Comparison of ENCODE assay signal across 1 fruit fly cellular context in genomic region chr3R:23225266-23225665, dm6.
TF ChIP-seq lines count a peak whose summit lies in the region.

No protein-coding gene starts in this region.

TF ChIP-seq in whole organism, embryonic, 481 proteins besides CTCF, POLR2A, EP300 and RAD21 (continued from another document and continues in another):
- TF ChIP-seq zfh2 (GFP tag; optimal IDR thresholded peaks at IDR 0.05; lab: Kevin White, UChicago) (peak; percentile 28), her (GFP tag; optimal IDR thresholded peaks at IDR 0.05; lab: Kevin White, UChicago) (no peak), CG8924 (tag; optimal IDR thresholded peaks at IDR 0.05; lab: Kevin White, UChicago) (no peak), ranshi (GFP tag; IDR thresholded peaks at IDR 0.05; lab: Robert Waterston, UW) (peak; percentile 28; the same call in 1 of the 2 replicates), CG15601 (tag; optimal IDR thresholded peaks at IDR 0.05; lab: Kevin White, UChicago) (peak; percentile 9), sim (GFP tag; IDR thresholded peaks at IDR 0.05; lab: Robert Waterston, UW) (no peak), CG11456 (GFP tag; IDR thresholded peaks at IDR 0.05; lab: Robert Waterston, UW) (peak; percentile 68; the same call in 2 of the 3 replicates), CG1792 (GFP tag; optimal IDR thresholded peaks at IDR 0.05; lab: Kevin White, UChicago) (peak; percentile 11), CG42726 (GFP tag; IDR thresholded peaks at IDR 0.05; lab: Robert Waterston, UW; ENCODE audit: partially characterized antibody) (no peak), cas (GFP tag; IDR thresholded peaks at IDR 0.05; lab: Robert Waterston, UW) (no peak), CG6765 (GFP tag; optimal IDR thresholded peaks at IDR 0.05; lab: Kevin White, UChicago) (peak; percentile 49), cato (GFP tag; optimal IDR thresholded peaks at IDR 0.05; lab: Kevin White, UChicago; ENCODE audit: borderline replicate concordance) (no peak), toy (GFP tag; IDR thresholded peaks at IDR 0.05; lab: Robert Waterston, UW) (no peak), CG6854 (GFP tag; optimal IDR thresholded peaks at IDR 0.05; lab: Kevin White, UChicago) (peak; percentile 32), ATbp (GFP tag; optimal IDR thresholded peaks at IDR 0.05; lab: Kevin White, UChicago) (peak; percentile 56), CG10267 (tag; optimal IDR thresholded peaks at IDR 0.05; lab: Kevin White, UChicago) (no peak), Taf1 (GFP tag; IDR thresholded peaks at IDR 0.05; lab: Robert Waterston, UW) (no peak), croc (GFP tag; conservative IDR thresholded peaks at IDR 0.05; lab: Robert Waterston, UW) (no peak), CG8089 (GFP tag; optimal IDR thresholded peaks at IDR 0.05; lab: Kevin White, UChicago) (peak; percentile 22), CG16815 (GFP tag; optimal IDR thresholded peaks at IDR 0.05; lab: Kevin White, UChicago) (no peak), CG13287 (GFP tag; IDR thresholded peaks at IDR 0.05; lab: Robert Waterston, UW; ENCODE audit: partially characterized antibody) (no peak), Lpt (GFP tag; optimal IDR thresholded peaks at IDR 0.05; lab: Kevin White, UChicago) (no peak), CG12769 (tag; optimal IDR thresholded peaks at IDR 0.05; lab: Kevin White, UChicago) (peak; percentile 72), HLH3B (GFP tag; IDR thresholded peaks at IDR 0.05; lab: Robert Waterston, UW) (peak; percentile 22; the same call in 1 of the 2 replicates), Atf3 (GFP tag; optimal IDR thresholded peaks at IDR 0.05; lab: Kevin White, UChicago) (no peak), slou (GFP tag; optimal IDR thresholded peaks at IDR 0.05; lab: Kevin White, UChicago) (no peak), Vsx1 (GFP tag; optimal IDR thresholded peaks at IDR 0.05; lab: Kevin White, UChicago) (no peak), HmgD (GFP tag; optimal IDR thresholded peaks at IDR 0.05; lab: Kevin White, UChicago) (no peak), CG15479 (GFP tag; optimal IDR thresholded peaks at IDR 0.05; lab: Kevin White, UChicago) (no peak), CG2875 (GFP tag; optimal IDR thresholded peaks at IDR 0.05; lab: Kevin White, UChicago) (no peak), rib (GFP tag; IDR thresholded peaks at IDR 0.05; lab: Robert Waterston, UW) (peak; percentile 46; the same call in 1 of the 2 replicates), Adf1 (GFP tag; IDR thresholded peaks at IDR 0.05; lab: Robert Waterston, UW) (peak; percentile 47), CG7556 (GFP tag; optimal IDR thresholded peaks at IDR 0.05; lab: Kevin White, UChicago) (peak; percentile 16), bigmax (GFP tag; optimal IDR thresholded peaks at IDR 0.05; lab: Kevin White, UChicago) (no peak), Bgb (GFP tag; IDR thresholded peaks at IDR 0.05; lab: Robert Waterston, UW; ENCODE audit: partially characterized antibody) (no peak), sens (GFP tag; lab: Kevin White, UChicago) (peak; percentile 81), unpg (GFP tag; optimal IDR thresholded peaks at IDR 0.05; lab: Kevin White, UChicago) (no peak), fd96Cb (tag; optimal IDR thresholded peaks at IDR 0.05; lab: Kevin White, UChicago) (no peak), ind (GFP tag; optimal IDR thresholded peaks at IDR 0.05; lab: Kevin White, UChicago) (no peak), CG17829 (tag; optimal IDR thresholded peaks at IDR 0.05; lab: Kevin White, UChicago) (no peak), CG13894 (tag; optimal IDR thresholded peaks at IDR 0.05; lab: Kevin White, UChicago) (peak; percentile 57), crol (GFP tag; IDR thresholded peaks at IDR 0.05; lab: Robert Waterston, UW) (no peak), tna (GFP tag; IDR thresholded peaks at IDR 0.05; lab: Robert Waterston, UW; ENCODE audit: partially characterized antibody) (no peak), br (optimal IDR thresholded peaks at IDR 0.05; lab: Kevin White, UChicago) (no peak), crc (GFP tag; optimal IDR thresholded peaks at IDR 0.05; lab: Kevin White, UChicago) (peak; percentile 14), ttk (GFP tag; IDR thresholded peaks at IDR 0.05; lab: Robert Waterston, UW) (no peak), sob (GFP tag; IDR thresholded peaks at IDR 0.05; lab: Robert Waterston, UW) (peak; percentile 64; the same call in 1 of the 2 replicates), lola (GFP tag; optimal IDR thresholded peaks at IDR 0.05; lab: Kevin White, UChicago) (no peak), Dref (GFP tag; IDR thresholded peaks at IDR 0.05; lab: Robert Waterston, UW) (no peak), CG6813 (GFP tag; optimal IDR thresholded peaks at IDR 0.05; lab: Kevin White, UChicago) (peak; percentile 63), CG2202 (tag; optimal IDR thresholded peaks at IDR 0.05; lab: Kevin White, UChicago) (no peak), CrebB (tag; optimal IDR thresholded peaks at IDR 0.05; lab: Kevin White, UChicago) (peak; percentile 18), ase (GFP tag; IDR thresholded peaks at IDR 0.05; lab: Robert Waterston, UW) (no peak), Hr78 (GFP tag; optimal IDR thresholded peaks at IDR 0.05; lab: Kevin White, UChicago) (no peak), CG9797 (GFP tag; optimal IDR thresholded peaks at IDR 0.05; lab: Kevin White, UChicago) (no peak), oc (tag; optimal IDR thresholded peaks at IDR 0.05; lab: Kevin White, UChicago) (no peak), BtbVII (GFP tag; optimal IDR thresholded peaks at IDR 0.05; lab: Kevin White, UChicago) (peak; percentile 66), gsb (GFP tag; IDR thresholded peaks at IDR 0.05; lab: Robert Waterston, UW) (no peak), bowl (GFP tag; IDR thresholded peaks at IDR 0.05; lab: Robert Waterston, UW) (no peak), MESR4 (GFP tag; optimal IDR thresholded peaks at IDR 0.05; lab: Kevin White, UChicago) (no peak), CG7745 (tag; optimal IDR thresholded peaks at IDR 0.05; lab: Kevin White, UChicago) (no peak), CG4404 (GFP tag; IDR thresholded peaks at IDR 0.05; lab: Robert Waterston, UW) (no peak), CG3838 (GFP tag; optimal IDR thresholded peaks at IDR 0.05; lab: Kevin White, UChicago) (no peak), CG4617 (GFP tag; optimal IDR thresholded peaks at IDR 0.05; lab: Kevin White, UChicago; ENCODE audit: borderline replicate concordance) (no peak), CG10274 (GFP tag; optimal IDR thresholded peaks at IDR 0.05; lab: Kevin White, UChicago) (peak; percentile 16), CG13296 (GFP tag; optimal IDR thresholded peaks at IDR 0.05; lab: Kevin White, UChicago) (peak; percentile 57), CG8290 (GFP tag; optimal IDR thresholded peaks at IDR 0.05; lab: Kevin White, UChicago) (no peak), CG8290 (tag; optimal IDR thresholded peaks at IDR 0.05; lab: Kevin White, UChicago) (peak in 1 of 2 experiments; percentile 76), CG7372 (GFP tag; IDR thresholded peaks at IDR 0.05; lab: Robert Waterston, UW) (0 out of 2 replicates have a peak, but pooled peaks have one; percentile 14), pfk (GFP tag; optimal IDR thresholded peaks at IDR 0.05; lab: Kevin White, UChicago) (peak; percentile 36), NFAT (GFP tag; IDR thresholded peaks at IDR 0.05; lab: Robert Waterston, UW) (peak; percentile 50), CG12299 (tag; optimal IDR thresholded peaks at IDR 0.05; lab: Kevin White, UChicago) (no peak), CG1647 (GFP tag; optimal IDR thresholded peaks at IDR 0.05; lab: Kevin White, UChicago) (peak; percentile 53), CG12744 (GFP tag; optimal IDR thresholded peaks at IDR 0.05; lab: Kevin White, UChicago) (peak; percentile 9), CG3407 (GFP tag; optimal IDR thresholded peaks at IDR 0.05; lab: Kevin White, UChicago) (peak; percentile 11), Fer1 (GFP tag; optimal IDR thresholded peaks at IDR 0.05; lab: Kevin White, UChicago) (peak; percentile 66), C15 (GFP tag; IDR thresholded peaks at IDR 0.05; lab: Robert Waterston, UW) (no peak), B-H1 (GFP tag; IDR thresholded peaks at IDR 0.05; lab: Robert Waterston, UW) (no peak; the same call in 2 of the 3 replicates), Blimp-1 (GFP tag; optimal IDR thresholded peaks at IDR 0.05; lab: Kevin White, UChicago) (no peak), CG10431 (GFP tag; optimal IDR thresholded peaks at IDR 0.05; lab: Kevin White, UChicago) (no peak), corto (GFP tag; optimal IDR thresholded peaks at IDR 0.05; lab: Kevin White, UChicago) (no peak), Ssrp (tag; optimal IDR thresholded peaks at IDR 0.05; lab: Kevin White, UChicago) (no peak), lov (optimal IDR thresholded peaks at IDR 0.05; lab: Kevin White, UChicago) (no peak), lov (GFP tag; IDR thresholded peaks at IDR 0.05; lab: Robert Waterston, UW) (no peak), CG11696 (GFP tag; IDR thresholded peaks at IDR 0.05; lab: Robert Waterston, UW) (peak; percentile 54; the same call in 1 of the 2 replicates), lilli (GFP tag; optimal IDR thresholded peaks at IDR 0.05; lab: Kevin White, UChicago) (peak; percentile 40), CG17385 (GFP tag; optimal IDR thresholded peaks at IDR 0.05; lab: Kevin White, UChicago) (peak; percentile 14), kah (GFP tag; optimal IDR thresholded peaks at IDR 0.05; lab: Kevin White, UChicago) (no peak), dati (GFP tag; IDR thresholded peaks at IDR 0.05; lab: Robert Waterston, UW) (no peak), schlank (tag; optimal IDR thresholded peaks at IDR 0.05; lab: Kevin White, UChicago) (peak; percentile 74), NK7.1 (GFP tag; optimal IDR thresholded peaks at IDR 0.05; lab: Kevin White, UChicago) (peak; percentile 2), vfl (GFP tag; optimal IDR thresholded peaks at IDR 0.05; lab: Kevin White, UChicago) (no peak), slbo (GFP tag; IDR thresholded peaks at IDR 0.05; lab: Robert Waterston, UW) (peak; percentile 32; the same call in 1 of the 2 replicates), ssp (GFP tag; IDR thresholded peaks at IDR 0.05; lab: Robert Waterston, UW) (no peak), CG4820 (GFP tag; optimal IDR thresholded peaks at IDR 0.05; lab: Kevin White, UChicago) (no peak), CG4854 (GFP tag; optimal IDR thresholded peaks at IDR 0.05; lab: Kevin White, UChicago) (no peak), MBD-R2 (GFP tag; IDR thresholded peaks at IDR 0.05; lab: Robert Waterston, UW) (no peak), Mes4 (GFP tag; optimal IDR thresholded peaks at IDR 0.05; lab: Kevin White, UChicago) (no peak), D19A (tag; optimal IDR thresholded peaks at IDR 0.05; lab: Kevin White, UChicago) (peak; percentile 15), org-1 (GFP tag; optimal IDR thresholded peaks at IDR 0.05; lab: Kevin White, UChicago) (peak; percentile 40), CG4424 (GFP tag; optimal IDR thresholded peaks at IDR 0.05; lab: Kevin White, UChicago) (peak; percentile 22), h (optimal IDR thresholded peaks at IDR 0.05; lab: Kevin White, UChicago) (no peak), CG31441 (GFP tag; IDR thresholded peaks at IDR 0.05; lab: Robert Waterston, UW) (no peak), CG16779 (GFP tag; IDR thresholded peaks at IDR 0.05; lab: Robert Waterston, UW) (no peak), CG11504 (tag; optimal IDR thresholded peaks at IDR 0.05; lab: Kevin White, UChicago) (no peak), twi (tag; optimal IDR thresholded peaks at IDR 0.05; lab: Kevin White, UChicago) (no peak), bcd (GFP tag; optimal IDR thresholded peaks at IDR 0.05; lab: Kevin White, UChicago) (peak; percentile 32), CG11398 (GFP tag; optimal IDR thresholded peaks at IDR 0.05; lab: Kevin White, UChicago) (peak; percentile 33), tin (GFP tag; optimal IDR thresholded peaks at IDR 0.05; lab: Kevin White, UChicago) (no peak), Poxn (GFP tag; IDR thresholded peaks at IDR 0.05; lab: Robert Waterston, UW) (no peak), CG32532 (GFP tag; IDR thresholded peaks at IDR 0.05; lab: Robert Waterston, UW) (peak; percentile 53; the same call in 1 of the 2 replicates), CHES-1-like (GFP tag; optimal IDR thresholded peaks at IDR 0.05; lab: Kevin White, UChicago) (peak; percentile 29), z (GFP tag; IDR thresholded peaks at IDR 0.05; lab: Robert Waterston, UW) (no peak), zf30C (GFP tag; optimal IDR thresholded peaks at IDR 0.05; lab: Kevin White, UChicago) (no peak), gcm (GFP tag; optimal IDR thresholded peaks at IDR 0.05; lab: Kevin White, UChicago) (no peak), zen (tag; optimal IDR thresholded peaks at IDR 0.05; lab: Kevin White, UChicago) (no peak), CG13424 (tag; optimal IDR thresholded peaks at IDR 0.05; lab: Kevin White, UChicago) (no peak), run (tag; optimal IDR thresholded peaks at IDR 0.05; lab: Kevin White, UChicago) (no peak), HmgZ (tag; optimal IDR thresholded peaks at IDR 0.05; lab: Kevin White, UChicago) (peak; percentile 45), CG18011 (GFP tag; optimal IDR thresholded peaks at IDR 0.05; lab: Kevin White, UChicago) (no peak), CG34422 (GFP tag; IDR thresholded peaks at IDR 0.05; lab: Robert Waterston, UW) (no peak), Stat92E (GFP tag; optimal IDR thresholded peaks at IDR 0.05; lab: Kevin White, UChicago) (no peak), CG1832 (GFP tag; optimal IDR thresholded peaks at IDR 0.05; lab: Kevin White, UChicago) (no peak), onecut (GFP tag; IDR thresholded peaks at IDR 0.05; lab: Robert Waterston, UW) (no peak), CG12219 (GFP tag; optimal IDR thresholded peaks at IDR 0.05; lab: Kevin White, UChicago) (no peak), fd3F (GFP tag; optimal IDR thresholded peaks at IDR 0.05; lab: Kevin White, UChicago) (peak; percentile 38), Fer3 (tag; optimal IDR thresholded peaks at IDR 0.05; lab: Kevin White, UChicago) (peak; percentile 42), H2.0 (GFP tag; IDR thresholded peaks at IDR 0.05; lab: Robert Waterston, UW) (no peak), seq (GFP tag; IDR thresholded peaks at IDR 0.05; lab: Robert Waterston, UW) (peak; percentile 75; the same call in 1 of the 2 replicates), ham (GFP tag; IDR thresholded peaks at IDR 0.05; lab: Robert Waterston, UW) (no peak; the same call in 1 of the 2 replicates), CG6654 (GFP tag; optimal IDR thresholded peaks at IDR 0.05; lab: Kevin White, UChicago) (no peak), repo (GFP tag; optimal IDR thresholded peaks at IDR 0.05; lab: Kevin White, UChicago) (peak; percentile 35), fu2 (GFP tag; optimal IDR thresholded peaks at IDR 0.05; lab: Kevin White, UChicago) (peak; percentile 7), CG1233 (GFP tag; optimal IDR thresholded peaks at IDR 0.05; lab: Kevin White, UChicago) (peak; percentile 50), Drgx (GFP tag; IDR thresholded peaks at IDR 0.05; lab: Robert Waterston, UW) (0 out of 2 replicates have a peak, but pooled peaks have one; percentile 17), Six4 (GFP tag; optimal IDR thresholded peaks at IDR 0.05; lab: Kevin White, UChicago) (no peak)
